Worm (Caenorhabditis elegans): ENCODE measurements around the gene acs-1.

The acs-1 gene

ce11 chrV:6509717-6510116 is 15.1 kb upstream of the acs-1 start, which contains the start of gene ubh-2:
TSS of gene ubh-2 (minus strand) at chrV:6509817.
- no peak for TF ChIP-seq unc-62 (GFP tag; optimal IDR thresholded peaks at IDR 0.05)

ce11 chrV:6510622-6511021 is 14.2 kb upstream of the acs-1 start:
- no peak for TF ChIP-seq unc-62 (GFP tag; optimal IDR thresholded peaks at IDR 0.05)

- no peak for TF ChIP-seq unc-62 (GFP tag; optimal IDR thresholded peaks at IDR 0.05)
These were observed 13.7 kb upstream of the acs-1 start, which contains the start of gene ubh-1 for ce11 chrV:6511121-6511520. TSS of gene ubh-1 (minus strand) at chrV:6511409.

- no peak for TF ChIP-seq unc-62 (GFP tag; optimal IDR thresholded peaks at IDR 0.05)
These were observed 11.4 kb upstream of the acs-1 start for ce11 chrV:6513356-6513755.

- TF ChIP-seq unc-62 (GFP tag; optimal IDR thresholded peaks at IDR 0.05): no peak
These were observed 10.9 kb upstream of the acs-1 start for ce11 chrV:6513786-6514430.

ce11 chrV:6514887-6515324 is 9.9 kb upstream of the acs-1 start, which contains the start of gene dpy-11:
TSS of gene dpy-11 (minus strand) at chrV:6515240.
- TF ChIP-seq unc-62 (GFP tag; optimal IDR thresholded peaks at IDR 0.05): no peak

- TF ChIP-seq unc-62 (GFP tag; optimal IDR thresholded peaks at IDR 0.05): no peak
These were observed 9.4 kb upstream of the acs-1 start for ce11 chrV:6515344-6515743.

ce11 chrV:6516491-6517304 is 8.1 kb upstream of the acs-1 start, which contains the start of gene mdh-1:
TSS of gene mdh-1 (minus strand) at chrV:6516526.
- TF ChIP-seq unc-62 (GFP tag; optimal IDR thresholded peaks at IDR 0.05): no peak

- TF ChIP-seq unc-62 (GFP tag; optimal IDR thresholded peaks at IDR 0.05): no peak
These were observed 7.2 kb upstream of the acs-1 start for ce11 chrV:6517305-6518224.

- no peak for TF ChIP-seq unc-62 (GFP tag; optimal IDR thresholded peaks at IDR 0.05)
These were observed 6.7 kb upstream of the acs-1 start, which contains the start of gene F46E10.3 for ce11 chrV:6518225-6518396. TSS of gene F46E10.3 (plus strand) at chrV:6518297.

- TF ChIP-seq unc-62 (GFP tag; optimal IDR thresholded peaks at IDR 0.05): no peak
These were observed 4.3 kb upstream of the acs-1 start, which contains the start of the genes F46E10.2 and F46E10.18 for ce11 chrV:6520385-6521080. TSS of gene F46E10.2 (plus strand) at chrV:6520435. TSS of gene F46E10.18 (plus strand) at chrV:6521030.

ce11 chrV:6522879-6523497 is 1.8 kb upstream of the acs-1 start:
- no peak for TF ChIP-seq unc-62 (GFP tag; optimal IDR thresholded peaks at IDR 0.05)

DNA sequence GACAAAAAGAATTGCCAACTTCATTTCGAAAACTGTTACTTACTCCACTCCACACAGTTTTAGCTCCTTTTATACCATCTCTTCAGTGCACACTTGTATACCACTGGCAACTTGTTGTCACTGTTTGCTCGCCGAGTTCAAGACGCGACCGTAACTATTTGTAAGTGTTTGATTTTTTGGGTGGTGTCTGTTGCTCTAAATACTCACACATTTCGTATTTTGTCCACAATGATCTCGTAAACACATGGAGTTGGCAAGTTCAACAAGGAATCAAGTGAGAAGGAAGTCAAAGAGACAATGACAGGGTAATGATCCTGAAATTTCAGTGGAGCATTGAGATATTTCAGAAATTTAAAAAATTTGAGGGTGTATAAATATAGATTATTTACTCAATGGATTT is 8.2 kb downstream of the acs-1 start, which contains the start of gene hpo-26:
Gene hpo-26, minus strand, starts transcription at position 31 of the 400 bp plus-strand sequence.
- no peak for TF ChIP-seq unc-62 (GFP tag; optimal IDR thresholded peaks at IDR 0.05)

ce11 chrV:6538323-6538722 is 13.5 kb downstream of the acs-1 start:
- TF ChIP-seq unc-62 (GFP tag; optimal IDR thresholded peaks at IDR 0.05): no peak

DNA sequence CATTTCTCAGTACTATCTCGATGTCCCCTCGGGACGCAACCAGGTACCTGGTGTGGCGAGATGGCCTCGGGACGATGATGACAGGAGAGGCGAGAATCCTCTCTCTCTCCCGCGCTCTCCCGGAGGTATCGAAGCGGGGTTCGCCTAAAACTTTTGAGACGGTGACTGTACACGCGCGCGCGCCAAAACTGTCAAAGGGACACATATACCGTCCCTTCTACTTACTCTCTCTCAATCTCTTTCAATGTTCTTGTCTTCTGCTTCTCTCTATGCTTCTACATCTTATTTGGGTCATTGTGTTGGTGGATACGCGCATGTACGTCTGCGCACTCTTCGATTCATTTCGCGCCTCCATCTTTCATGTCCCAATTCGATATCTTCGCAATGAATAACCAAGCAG is 17.1 kb downstream of the acs-1 start:
- TF ChIP-seq unc-62 (GFP tag; optimal IDR thresholded peaks at IDR 0.05): no peak

All from whole organism, dauer.